Worm (Caenorhabditis elegans): ENCODE results near the gene nhr-209.

- TF ChIP-seq C38D4.7 (GFP tag; optimal IDR thresholded peaks at IDR 0.05), result no peak
- TF ChIP-seq dve-1 (tag; optimal IDR thresholded peaks at IDR 0.05), result no peak
- TF ChIP-seq hlh-6 (tag; optimal IDR thresholded peaks at IDR 0.05), result no peak
- TF ChIP-seq sox-4 (tag; optimal IDR thresholded peaks at IDR 0.05), result no peak
- TF ChIP-seq pag-3 (tag; optimal IDR thresholded peaks at IDR 0.05; ENCODE audit: borderline replicate concordance), result no peak
- TF ChIP-seq mec-3 (tag; optimal IDR thresholded peaks at IDR 0.05; ENCODE audit: borderline replicate concordance), result no peak
- TF ChIP-seq ets-4 (tag; optimal IDR thresholded peaks at IDR 0.05), result no peak
These were observed 8.9 kb downstream of the nhr-209 start, which contains the start of gene nhr-136 for ce11 chrV:12106841-12107240.

All from whole organism, late embryonic.